Worm (Caenorhabditis elegans) whole organism, L4/young adult: Measurements from ENCODE around the gene ZK675.4.

Experiments used
- W03F9.2 ChIP-seq: fragments of 150-350 bp; optimal IDR thresholded peaks from 2 replicates; lab custom pipeline; 2014; ENCODE audit warnings: missing biosample characterization, missing genetic modification characterization
- dao-5 ChIP-seq: sonication (generic microtip); optimal IDR thresholded peaks from 2 replicates; lab custom pipeline; 2016; ENCODE audit warnings: missing genotype, missing genetic modification characterization, moderate library complexity, missing compliant biosample characterization

DNA sequence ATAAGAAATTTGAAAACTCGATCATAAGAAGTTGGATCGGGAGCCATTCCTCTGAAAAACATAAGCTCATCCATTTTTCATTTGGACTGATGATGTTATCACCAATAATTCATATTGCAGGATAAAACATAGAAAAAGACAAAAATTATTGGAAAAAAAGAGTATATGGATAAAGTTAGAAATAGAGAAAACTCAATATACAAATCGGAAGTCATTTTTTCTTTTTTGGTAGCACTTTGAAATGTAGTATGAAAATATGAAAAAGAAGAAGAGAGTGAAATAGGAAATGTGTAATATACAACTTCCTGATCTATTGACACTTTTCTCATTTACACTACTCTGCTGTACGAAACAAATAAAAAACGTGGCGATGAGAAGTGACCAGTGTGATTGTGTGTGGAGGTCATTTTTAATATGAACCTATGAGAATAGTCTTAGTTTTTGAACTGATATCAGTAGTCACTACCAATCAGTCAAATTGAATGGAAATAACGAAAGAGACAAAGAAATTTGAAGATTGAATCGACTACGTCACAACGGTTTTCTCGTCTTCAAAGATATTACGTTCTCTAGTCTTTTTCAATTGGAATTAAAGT, 35.8 kb downstream of the ZK675.4 start, which contains the start of gene ZK669.5:
- TF ChIP-seq dao-5 (tag; lab: Kevin White, UChicago), result no peak
- no peak for TF ChIP-seq W03F9.2
